Fruit fly (Drosophila melanogaster): ENCODE results near the gene spn-D.

spn-D gene

dm6 chr3R:27198883-27199780, 33.6 kb downstream of the spn-D start (continued):
- TF ChIP-seq Gug (GFP tag; IDR thresholded peaks at IDR 0.05) (no peak), topi (GFP tag; optimal IDR thresholded peaks at IDR 0.05) (peak; percentile 9), ss (GFP tag; optimal IDR thresholded peaks at IDR 0.05) (peak; percentile 58 to 59), CG1621 (tag; optimal IDR thresholded peaks at IDR 0.05) (no peak), Hr38 (GFP tag; optimal IDR thresholded peaks at IDR 0.05) (no peak), CG11762 (GFP tag; optimal IDR thresholded peaks at IDR 0.05; ENCODE audit: insufficient read depth) (peak; percentile 48), fd85E (GFP tag; optimal IDR thresholded peaks at IDR 0.05) (no peak), Eip75B (GFP tag; optimal IDR thresholded peaks at IDR 0.05) (peak; percentile 46), CG3919 (GFP tag; optimal IDR thresholded peaks at IDR 0.05) (peak; percentile 52), CG32006 (GFP tag; optimal IDR thresholded peaks at IDR 0.05) (no peak), CG10669 (GFP tag; optimal IDR thresholded peaks at IDR 0.05) (peak; percentile 67), CG8632 (GFP tag; optimal IDR thresholded peaks at IDR 0.05) (peak; percentile 39), CG31627 (GFP tag; optimal IDR thresholded peaks at IDR 0.05) (peak; percentile 33), CG34406 (GFP tag; optimal IDR thresholded peaks at IDR 0.05) (peak; percentile 22), CG9139 (GFP tag; optimal IDR thresholded peaks at IDR 0.05) (no peak), pdm3 (GFP tag; optimal IDR thresholded peaks at IDR 0.05) (peak; percentile 50)

- peak; percentile 65 for TF ChIP-seq CG6792 (GFP tag; optimal IDR thresholded peaks at IDR 0.05)
- TF ChIP-seq CG10669 (GFP tag; optimal IDR thresholded peaks at IDR 0.05) = peak; percentile 81
- TF ChIP-seq CG34406 (GFP tag; optimal IDR thresholded peaks at IDR 0.05) = peak; percentile 65
- TF ChIP-seq net (GFP tag; optimal IDR thresholded peaks at IDR 0.05) = peak; percentile 53
- TF ChIP-seq CG15336 (GFP tag; IDR thresholded peaks at IDR 0.05) = peak; percentile 36; the same call in 1 of the 2 replicates
- no peak for TF ChIP-seq CG11294 (GFP tag; IDR thresholded peaks at IDR 0.05)
- TF ChIP-seq topi (GFP tag; optimal IDR thresholded peaks at IDR 0.05) = peak; percentile 48
- TF ChIP-seq spab (GFP tag; optimal IDR thresholded peaks at IDR 0.05) = peak; percentile 87
- TF ChIP-seq Gug (GFP tag; IDR thresholded peaks at IDR 0.05) = no peak
- no peak for TF ChIP-seq fkh (GFP tag; optimal IDR thresholded peaks at IDR 0.05)
- TF ChIP-seq Smox (GFP tag; optimal IDR thresholded peaks at IDR 0.05) = peak; percentile 63
- TF ChIP-seq CG9139 (GFP tag; optimal IDR thresholded peaks at IDR 0.05) = peak; percentile 64
- peak; percentile 62 for TF ChIP-seq Eip75B (GFP tag; optimal IDR thresholded peaks at IDR 0.05)
- peak; percentile 44 for TF ChIP-seq vri (GFP tag; optimal IDR thresholded peaks at IDR 0.05)
- TF ChIP-seq dac (GFP tag; optimal IDR thresholded peaks at IDR 0.05) = no peak
- TF ChIP-seq fd59A (GFP tag; optimal IDR thresholded peaks at IDR 0.05) = peak; percentile 79
- TF ChIP-seq pdm3 (GFP tag; optimal IDR thresholded peaks at IDR 0.05) = peak; percentile 43
- peak; percentile 44 for TF ChIP-seq Blimp-1 (GFP tag; optimal IDR thresholded peaks at IDR 0.05)
- peak; percentile 43 for TF ChIP-seq Lpt (GFP tag; optimal IDR thresholded peaks at IDR 0.05)
- peak; percentile 81 for TF ChIP-seq svp (GFP tag)
- TF ChIP-seq CG11902 (GFP tag; optimal IDR thresholded peaks at IDR 0.05) = peak; percentile 25
- peak; percentile 11 for TF ChIP-seq CG4318 (GFP tag; optimal IDR thresholded peaks at IDR 0.05)
- peak; percentile 64 for TF ChIP-seq CG16779 (tag; optimal IDR thresholded peaks at IDR 0.05)
- peak; percentile 62; the same call in 2 of the 3 replicates for TF ChIP-seq CG6163 (GFP tag; IDR thresholded peaks at IDR 0.05)
- TF ChIP-seq eg (GFP tag; IDR thresholded peaks at IDR 0.05) = no peak
- peak; percentile 63 for TF ChIP-seq CG11762 (GFP tag; optimal IDR thresholded peaks at IDR 0.05; ENCODE audit: insufficient read depth)
- peak; percentile 93 for TF ChIP-seq Ets96B (tag; optimal IDR thresholded peaks at IDR 0.05)
- peak; percentile 89 for TF ChIP-seq CG6808 (GFP tag; optimal IDR thresholded peaks at IDR 0.05)
- TF ChIP-seq CG6854 (GFP tag; optimal IDR thresholded peaks at IDR 0.05) = peak; percentile 79
- TF ChIP-seq Ets21C (GFP tag; optimal IDR thresholded peaks at IDR 0.05) = peak; percentile 18
- TF ChIP-seq Sox14 (GFP tag; optimal IDR thresholded peaks at IDR 0.05) = peak; percentile 32
- peak; percentile 82 for TF ChIP-seq CG10631 (GFP tag; optimal IDR thresholded peaks at IDR 0.05)
- TF ChIP-seq ss (GFP tag; optimal IDR thresholded peaks at IDR 0.05) = peak; percentile 68 to 77
- TF ChIP-seq dsx (GFP tag; optimal IDR thresholded peaks at IDR 0.05; ENCODE audit: poor library complexity, severe bottlenecking) = peak; percentile 77
- peak; percentile 15 for TF ChIP-seq Hr4 (GFP tag; optimal IDR thresholded peaks at IDR 0.05)
- peak; percentile 73 for TF ChIP-seq OdsH (GFP tag; optimal IDR thresholded peaks at IDR 0.05)
- peak; percentile 5 for TF ChIP-seq Sox102F (GFP tag; optimal IDR thresholded peaks at IDR 0.05)
- TF ChIP-seq CG8119 (GFP tag; IDR thresholded peaks at IDR 0.05) = peak; percentile 69
Measured at dm6 chr3R:27201538-27202281, 36.2 kb downstream of the spn-D start.

Data from whole organism, prepupa.